Worm (Caenorhabditis elegans) whole organism, young adult: ENCODE measurements around the gene panl-3.
A peak's percentile ranks its signal among the peaks of the same experiment; 100 is the strongest.

ENCODE experiments used
- B0019.2 ChIP-seq: fragments of 200-800 bp; sonication (Bioruptor generic); conservative IDR thresholded peaks from 2 replicates; pipeline ENCODE4 v1.3.6; 2022; ENCODE audit warnings: missing genetic modification reagents, missing genetic modification characterization, missing compliant biosample characterization
- B0035.1 ChIP-seq: sonication (generic microtip); optimal IDR thresholded peaks from 2 replicates; lab custom pipeline; 2016; ENCODE audit warnings: missing genetic modification characterization, mild to moderate bottlenecking, missing compliant biosample characterization, missing genotype, missing genetic modification reagents
- F23B12.7 ChIP-seq: sonication (generic microtip); optimal IDR thresholded peaks from 2 replicates; lab custom pipeline; 2017; ENCODE audit warnings: missing genetic modification characterization, mild to moderate bottlenecking, missing compliant biosample characterization, antibody characterized with exemption, moderate library complexity; ENCODE audit not compliant: insufficient read depth
- F57A8.1 ChIP-seq: fragments of 200-800 bp; sonication (Bioruptor generic); optimal IDR thresholded peaks from 2 replicates; lab custom pipeline; 2018; ENCODE audit warnings: mild to moderate bottlenecking, missing genetic modification characterization, moderate library complexity, missing compliant biosample characterization
- Y56A3A.18 ChIP-seq: fragments of 200-800 bp; sonication (Bioruptor generic); IDR thresholded peaks from 2 replicates; pipeline ENCODE4 v1.3.6; 2022; ENCODE audit warnings: missing genetic modification reagents, missing genetic modification characterization, missing compliant biosample characterization
- akir-1 ChIP-seq: fragments of 200-800 bp; sonication (Bioruptor generic); optimal IDR thresholded peaks from 2 replicates; lab custom pipeline; 2018; ENCODE audit warnings: mild to moderate bottlenecking, missing genetic modification characterization, moderate library complexity, missing compliant biosample characterization
- aptf-3 ChIP-seq: fragments of 200-800 bp; sonication (Bioruptor generic); IDR thresholded peaks from 2 replicates; pipeline ENCODE4 v1.3.6; 2022; ENCODE audit warnings: missing genetic modification characterization, missing compliant biosample characterization
- attf-5 ChIP-seq: fragments of 200-800 bp; sonication (Bioruptor generic); optimal IDR thresholded peaks from 2 replicates; lab custom pipeline; 2018; ENCODE audit warnings: mild to moderate bottlenecking, missing genetic modification characterization, missing compliant biosample characterization
- cebp-1 ChIP-seq, 2 experiments: fragments of 200-800 bp in 1 of 2; sonication (Bioruptor generic) in 1 of 2; sonication (generic microtip) in 1 of 2; IDR thresholded peaks in 1 of 2; optimal IDR thresholded peaks in 1 of 2; 2 replicates each; pipeline versions ENCODE4 v1.3.6 to Lab custom; 2017 to 2022; ENCODE audit warnings: missing compliant biosample characterization in 2 of 2, missing genetic modification characterization in 2 of 2, mild to moderate bottlenecking in 1 of 2, missing genetic modification reagents in 1 of 2, moderate library complexity in 1 of 2
- ceh-58 ChIP-seq: fragments of 200-800 bp; sonication (Bioruptor generic); IDR thresholded peaks from 2 replicates; pipeline ENCODE4 v1.3.6; 2022; ENCODE audit warnings: missing genetic modification characterization, missing compliant biosample characterization
- ceh-79 ChIP-seq: sonication (generic microtip); optimal IDR thresholded peaks from 2 replicates; lab custom pipeline; 2017; ENCODE audit warnings: mild to moderate bottlenecking, missing genetic modification characterization, missing compliant biosample characterization
- ceh-91 ChIP-seq: fragments of 200-800 bp; sonication (Bioruptor generic); IDR thresholded peaks from 2 replicates; pipeline ENCODE4 v1.3.6; 2022; ENCODE audit warnings: missing genetic modification reagents, missing genetic modification characterization, missing compliant biosample characterization
- dpff-1 ChIP-seq: sonication (generic microtip); optimal IDR thresholded peaks from 2 replicates; lab custom pipeline; 2017; ENCODE audit warnings: mild to moderate bottlenecking, missing genetic modification characterization, missing compliant biosample characterization
- efl-1 ChIP-seq: fragments of 150-350 bp; optimal IDR thresholded peaks from 2 replicates; lab custom pipeline; 2014; ENCODE audit warnings: missing biosample characterization, missing genetic modification reagents, missing genetic modification characterization
- egrh-3 ChIP-seq: fragments of 200-800 bp; sonication (Bioruptor generic); IDR thresholded peaks from 2 replicates; pipeline ENCODE4 v1.3.6; 2022; ENCODE audit warnings: missing genetic modification reagents, missing genetic modification characterization, missing compliant biosample characterization
- gei-17 ChIP-seq: fragments of 200-800 bp; sonication (Bioruptor generic); optimal IDR thresholded peaks from 2 replicates; lab custom pipeline; 2018; ENCODE audit warnings: mild to moderate bottlenecking, missing genetic modification characterization, missing compliant biosample characterization
- hmg-1.2 ChIP-seq: fragments of 200-800 bp; sonication (Bioruptor generic); IDR thresholded peaks from 2 replicates; pipeline ENCODE4 v1.3.6; 2022; ENCODE audit warnings: missing genetic modification reagents, missing genetic modification characterization, missing compliant biosample characterization
- hsf-1 ChIP-seq: fragments of 200-800 bp; sonication (Bioruptor generic); IDR thresholded peaks from 2 replicates; pipeline ENCODE4 v1.3.6; 2022; ENCODE audit warnings: missing genetic modification reagents, missing genetic modification characterization, missing compliant biosample characterization
- let-526 ChIP-seq: fragments of 200-800 bp; sonication (Bioruptor generic); IDR thresholded peaks from 2 replicates; pipeline ENCODE4 v1.3.6; 2022; ENCODE audit warnings: missing genetic modification reagents, missing genetic modification characterization, missing compliant biosample characterization
- lin-26 ChIP-seq: fragments of 200-800 bp; sonication (Bioruptor generic); IDR thresholded peaks from 2 replicates; pipeline ENCODE4 v1.3.6; 2022; ENCODE audit warnings: missing genetic modification reagents, missing genetic modification characterization, missing compliant biosample characterization
- lin-40 ChIP-seq: sonication (generic microtip); optimal IDR thresholded peaks from 2 replicates; lab custom pipeline; 2016; ENCODE audit warnings: missing genetic modification characterization, mild to moderate bottlenecking, missing compliant biosample characterization, missing genotype, missing genetic modification reagents
- lsl-1 ChIP-seq: fragments of 200-800 bp; sonication (Bioruptor generic); optimal IDR thresholded peaks from 2 replicates; lab custom pipeline; 2018; ENCODE audit warnings: mild to moderate bottlenecking, missing genetic modification characterization, moderate library complexity, missing compliant biosample characterization
- madf-8 ChIP-seq: fragments of 200-800 bp; sonication (Bioruptor generic); conservative IDR thresholded peaks from 2 replicates; pipeline ENCODE4 v1.3.6; 2022; ENCODE audit warnings: missing genetic modification reagents, missing genetic modification characterization, missing compliant biosample characterization
- nfya-1 ChIP-seq: sonication (generic microtip); optimal IDR thresholded peaks from 2 replicates; lab custom pipeline; 2017; ENCODE audit warnings: antibody characterized with exemption, missing compliant biosample characterization, missing genetic modification characterization, borderline replicate concordance; ENCODE audit not compliant: insufficient read depth
- nhr-179 ChIP-seq: sonication (generic microtip); optimal IDR thresholded peaks from 2 replicates; lab custom pipeline; 2016; ENCODE audit warnings: mild to moderate bottlenecking, missing genetic modification characterization, missing compliant biosample characterization
- nhr-27 ChIP-seq: fragments of 200-800 bp; sonication (Bioruptor generic); optimal IDR thresholded peaks from 2 replicates; lab custom pipeline; 2018; ENCODE audit warnings: mild to moderate bottlenecking, missing genetic modification characterization, moderate library complexity, missing compliant biosample characterization
- pha-4 ChIP-seq: fragments of 150-350 bp; sonication (generic microtip); optimal IDR thresholded peaks from 2 replicates; lab custom pipeline; 2014; ENCODE audit warnings: missing biosample characterization, missing genetic modification reagents, missing genetic modification characterization
- sea-2 ChIP-seq: fragments of 200-800 bp; sonication (Bioruptor generic); IDR thresholded peaks from 2 replicates; pipeline ENCODE4 v1.3.6; 2022; ENCODE audit warnings: missing genetic modification characterization, missing compliant biosample characterization
- tbp1 ChIP-seq: fragments of 200-800 bp; sonication (Bioruptor generic); optimal IDR thresholded peaks from 2 replicates; lab custom pipeline; 2018; ENCODE audit warnings: mild to moderate bottlenecking, missing genetic modification characterization, missing compliant biosample characterization
- tlf-1 ChIP-seq: fragments of 200-800 bp; sonication (Bioruptor generic); optimal IDR thresholded peaks from 2 replicates; lab custom pipeline; 2018; ENCODE audit warnings: mild to moderate bottlenecking, missing genetic modification characterization, missing compliant biosample characterization
- unc-130 ChIP-seq: sonication (generic microtip); optimal IDR thresholded peaks from 2 replicates; lab custom pipeline; 2016; ENCODE audit warnings: missing genetic modification reagents, missing genetic modification characterization, missing compliant biosample characterization
- xnd-1 ChIP-seq: sonication (generic microtip); optimal IDR thresholded peaks from 2 replicates; lab custom pipeline; 2016; ENCODE audit warnings: missing genotype, missing genetic modification reagents, missing genetic modification characterization, missing compliant biosample characterization
- zim-3 ChIP-seq: sonication (generic microtip); optimal IDR thresholded peaks from 2 replicates; lab custom pipeline; 2017; ENCODE audit warnings: mild to moderate bottlenecking, missing genetic modification characterization, moderate library complexity, missing compliant biosample characterization
- ztf-6 ChIP-seq: fragments of 200-800 bp; sonication (Bioruptor generic); IDR thresholded peaks from 2 replicates; pipeline ENCODE4 v1.3.6; 2022; ENCODE audit warnings: missing genetic modification reagents, missing genetic modification characterization, missing compliant biosample characterization

The panl-3 gene

DNA sequence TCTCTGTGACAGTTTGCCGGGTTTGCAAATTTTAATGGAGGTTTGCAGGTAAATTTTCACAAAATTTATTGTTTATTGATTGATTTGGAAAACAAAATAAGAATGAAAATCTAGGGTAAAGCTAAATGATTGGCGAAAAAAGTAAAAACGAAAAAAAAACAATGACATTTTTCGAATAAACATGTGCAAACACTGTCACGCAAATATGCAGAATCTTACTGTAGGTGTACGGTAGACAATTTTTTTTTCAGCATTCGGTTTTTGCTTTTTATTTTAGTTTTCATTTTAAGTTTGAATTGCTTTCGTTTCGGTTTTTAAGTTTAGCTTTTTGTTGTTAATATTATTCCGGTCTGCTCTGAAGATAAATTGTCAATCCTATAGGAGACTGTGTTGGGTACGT lies 962 bp upstream of the panl-3 start (continued):
- TF ChIP-seq hsf-1, result no peak
- TF ChIP-seq madf-8 (GFP tag; lab: Robert Waterston, UW), result 0 out of 2 replicates have a peak, but pooled peaks have one; percentile 24
- TF ChIP-seq ceh-79, result no peak
- no peak for TF ChIP-seq akir-1 (GFP tag; lab: Kevin White, UChicago)

DNA sequence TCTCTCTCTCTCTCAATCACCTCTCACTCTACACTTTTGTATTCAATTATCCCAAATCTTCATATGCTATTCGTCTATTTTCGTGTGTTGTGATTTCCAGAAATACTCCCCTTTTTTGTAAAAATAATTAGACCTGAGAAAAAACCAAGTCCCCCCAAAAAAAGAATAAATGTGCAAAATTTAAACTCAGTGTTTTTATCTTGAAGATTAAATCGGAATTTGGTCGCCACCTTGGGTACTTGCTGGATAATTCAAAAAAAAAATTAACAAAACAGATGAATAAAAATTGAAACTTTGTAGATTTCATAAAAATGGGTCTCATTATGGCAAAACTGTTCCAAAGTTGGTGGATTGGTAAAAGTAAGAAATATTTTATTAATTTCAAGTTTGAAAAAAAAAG lies 4.1 kb downstream of the panl-3 start, which contains the start of gene arl-5:
Gene arl-5, plus strand, starts transcription at position 301 of the 400 bp plus-strand sequence.
- TF ChIP-seq gei-17 (GFP tag; lab: Kevin White, UChicago) (no peak), nfya-1 (tag; lab: Kevin White, UChicago) (no peak), tlf-1 (no peak), dpff-1 (tag; lab: Kevin White, UChicago) (no peak), efl-1 (GFP tag; lab: Kevin White, UChicago) (no peak), lin-26 (GFP tag; lab: Robert Waterston, UW) (no peak), nhr-27 (tag; lab: Kevin White, UChicago) (no peak), zim-3 (tag; lab: Kevin White, UChicago) (no peak), B0019.2 (no peak), cebp-1 (GFP tag; IDR thresholded peaks at IDR 0.05; lab: Robert Waterston, UW) (no peak), cebp-1 (tag; optimal IDR thresholded peaks at IDR 0.05; lab: Kevin White, UChicago) (no peak), aptf-3 (no peak), ztf-6 (no peak), ceh-91 (GFP tag; lab: Robert Waterston, UW) (no peak), tbp1 (no peak), hsf-1 (no peak), Y56A3A.18 (GFP tag; lab: Robert Waterston, UW) (no peak), pha-4 (tag; lab: Kevin White, UChicago) (no peak), egrh-3 (GFP tag; lab: Robert Waterston, UW) (no peak), attf-5 (GFP tag; lab: Kevin White, UChicago) (no peak), akir-1 (GFP tag; lab: Kevin White, UChicago) (no peak)

DNA sequence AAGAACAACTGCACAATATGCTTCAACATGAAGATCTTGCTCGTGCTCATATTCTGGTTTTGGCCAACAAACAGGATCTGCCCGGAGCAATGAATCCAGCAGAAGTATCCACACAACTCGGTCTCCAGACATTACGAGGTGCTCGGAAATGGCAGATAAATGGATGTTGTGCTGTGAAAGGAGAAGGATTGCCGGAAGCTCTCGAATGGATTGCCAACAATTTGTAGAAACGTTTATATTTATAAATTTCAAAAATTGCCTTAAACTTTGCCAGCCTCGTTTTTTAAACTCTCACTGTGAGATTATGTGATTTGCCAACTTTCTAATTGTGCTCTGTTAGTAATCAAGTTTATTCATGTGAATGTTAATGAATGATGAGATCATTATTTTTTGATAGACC lies 4.9 kb downstream of the panl-3 start:
- TF ChIP-seq let-526, result no peak
- TF ChIP-seq lsl-1 (GFP tag; lab: Kevin White, UChicago), result no peak
- TF ChIP-seq unc-130 (GFP tag; lab: Kevin White, UChicago), result no peak
- no peak for TF ChIP-seq B0019.2
- no peak for TF ChIP-seq nhr-179 (tag; lab: Kevin White, UChicago)
- TF ChIP-seq F57A8.1, result no peak
- TF ChIP-seq lin-40 (tag; lab: Kevin White, UChicago), result no peak
- no peak for TF ChIP-seq B0035.1 (tag; lab: Kevin White, UChicago)
- no peak for TF ChIP-seq hmg-1.2
- no peak for TF ChIP-seq ceh-58 (GFP tag; lab: Robert Waterston, UW)
- TF ChIP-seq xnd-1 (tag; lab: Kevin White, UChicago), result no peak
- TF ChIP-seq F23B12.7 (tag; lab: Kevin White, UChicago), result no peak
- TF ChIP-seq attf-5 (GFP tag; lab: Kevin White, UChicago), result no peak
- no peak for TF ChIP-seq ceh-79
- no peak for TF ChIP-seq sea-2 (GFP tag; lab: Robert Waterston, UW)
